Fruit fly (Drosophila melanogaster): ENCODE data around the gene FER.
A peak's percentile ranks its signal among the peaks of the same experiment; 100 is the strongest.

Gene FER

dm6 chr3R:9344791-9345208 is 49.5 kb downstream of the FER start (continued):
- TF ChIP-seq CG12104 (GFP tag; optimal IDR thresholded peaks at IDR 0.05) (peak; percentile 35), org-1 (GFP tag; optimal IDR thresholded peaks at IDR 0.05) (peak; percentile 20), sna (GFP tag; IDR thresholded peaks at IDR 0.05; ENCODE audit: partially characterized antibody) (no peak), BtbVII (GFP tag; optimal IDR thresholded peaks at IDR 0.05) (no peak), CG2202 (tag; optimal IDR thresholded peaks at IDR 0.05) (no peak), CG34376 (GFP tag; optimal IDR thresholded peaks at IDR 0.05) (no peak), HLH4C (GFP tag; IDR thresholded peaks at IDR 0.05; ENCODE audit: partially characterized antibody) (no peak), CG15073 (GFP tag; optimal IDR thresholded peaks at IDR 0.05) (peak; percentile 3), gfzf (GFP tag; optimal IDR thresholded peaks at IDR 0.05) (no peak), fd96Cb (tag; optimal IDR thresholded peaks at IDR 0.05) (peak; percentile 29), sug (tag; optimal IDR thresholded peaks at IDR 0.05) (no peak), tio (GFP tag; optimal IDR thresholded peaks at IDR 0.05) (peak; percentile 26), Max (GFP tag; optimal IDR thresholded peaks at IDR 0.05) (no peak), CG9437 (GFP tag; optimal IDR thresholded peaks at IDR 0.05) (peak; percentile 47), lola (GFP tag; optimal IDR thresholded peaks at IDR 0.05) (no peak), CG18619 (GFP tag; optimal IDR thresholded peaks at IDR 0.05) (peak; percentile 30), NC2β (GFP tag; optimal IDR thresholded peaks at IDR 0.05) (no peak), CG17385 (GFP tag; optimal IDR thresholded peaks at IDR 0.05) (peak; percentile 48), corto (GFP tag; optimal IDR thresholded peaks at IDR 0.05) (no peak), CG12391 (tag; optimal IDR thresholded peaks at IDR 0.05) (peak; percentile 71), mld (GFP tag; IDR thresholded peaks at IDR 0.05; ENCODE audit: partially characterized antibody) (no peak), bigmax (GFP tag; optimal IDR thresholded peaks at IDR 0.05) (no peak), CG18476 (GFP tag; optimal IDR thresholded peaks at IDR 0.05) (no peak), cas (GFP tag; IDR thresholded peaks at IDR 0.05) (no peak), gro (GFP tag; optimal IDR thresholded peaks at IDR 0.05) (no peak), Abd-B (GFP tag; optimal IDR thresholded peaks at IDR 0.05) (no peak), sr (GFP tag; IDR thresholded peaks at IDR 0.05) (no peak), emc (GFP tag; optimal IDR thresholded peaks at IDR 0.05) (no peak), lbe (GFP tag; optimal IDR thresholded peaks at IDR 0.05) (no peak), Dad (GFP tag; optimal IDR thresholded peaks at IDR 0.05) (no peak), CG32532 (GFP tag; IDR thresholded peaks at IDR 0.05) (peak; percentile 44; the same call in 1 of the 2 replicates), CG8359 (GFP tag; optimal IDR thresholded peaks at IDR 0.05; ENCODE audit: borderline replicate concordance) (no peak), dmrt11E (tag; optimal IDR thresholded peaks at IDR 0.05) (peak; percentile 22), CG32772 (GFP tag; IDR thresholded peaks at IDR 0.05) (no peak), CG7357 (GFP tag; IDR thresholded peaks at IDR 0.05) (no peak), croc (GFP tag; conservative IDR thresholded peaks at IDR 0.05) (no peak), CG8478 (optimal IDR thresholded peaks at IDR 0.05) (no peak), Ets97D (GFP tag; optimal IDR thresholded peaks at IDR 0.05) (no peak), ERR (GFP tag; optimal IDR thresholded peaks at IDR 0.05) (no peak), jigr1 (GFP tag; IDR thresholded peaks at IDR 0.05) (no peak), Hr39 (optimal IDR thresholded peaks at IDR 0.05) (no peak), mam (GFP tag; optimal IDR thresholded peaks at IDR 0.05) (no peak), CG1832 (GFP tag; optimal IDR thresholded peaks at IDR 0.05) (no peak), seq (GFP tag; IDR thresholded peaks at IDR 0.05) (no peak), Atf3 (GFP tag; optimal IDR thresholded peaks at IDR 0.05) (no peak), CG11093 (GFP tag; IDR thresholded peaks at IDR 0.05) (no peak), CTCF (GFP tag; optimal IDR thresholded peaks at IDR 0.05) (no peak), unc-4 (GFP tag; IDR thresholded peaks at IDR 0.05; ENCODE audit: partially characterized antibody) (no peak), oc (tag; optimal IDR thresholded peaks at IDR 0.05) (no peak), CG13424 (tag; optimal IDR thresholded peaks at IDR 0.05) (peak; percentile 58), dpn (GFP tag; optimal IDR thresholded peaks at IDR 0.05) (peak; percentile 35 to 47)

Data from whole organism, embryonic.